Fruit fly (Drosophila melanogaster): ENCODE data around the gene MSAmiP.

Gene MSAmiP

dm6 chr3R:16871306-16871705 lies 24.8 kb downstream of the MSAmiP start:
- TF ChIP-seq Pif1B (GFP tag; optimal IDR thresholded peaks at IDR 0.05): no peak
- no peak for TF ChIP-seq CG13204 (GFP tag; optimal IDR thresholded peaks at IDR 0.05)
- TF ChIP-seq CG32121 (GFP tag; IDR thresholded peaks at IDR 0.05): no peak
- TF ChIP-seq Snoo (tag; optimal IDR thresholded peaks at IDR 0.05): no peak
- TF ChIP-seq CG15710 (tag; optimal IDR thresholded peaks at IDR 0.05): no peak

DNA sequence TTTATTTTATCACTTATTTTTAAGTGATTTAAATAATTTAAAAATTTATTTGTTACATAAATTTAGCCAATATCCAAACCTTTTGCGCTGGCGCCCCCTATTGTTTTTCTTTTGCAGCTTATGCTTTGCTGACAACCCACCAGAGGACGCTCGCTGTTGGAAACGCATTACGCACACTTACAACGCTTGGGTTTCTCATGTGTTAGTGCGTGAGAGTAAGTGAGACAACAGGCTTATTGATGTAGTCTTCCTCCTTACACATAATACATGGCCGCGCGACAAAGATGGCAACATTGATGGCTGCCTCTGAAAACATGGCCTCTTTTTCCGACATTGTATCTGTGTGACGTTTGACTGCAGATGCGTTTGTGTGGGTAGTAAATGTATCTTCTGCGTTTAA lies 26.8 kb downstream of the MSAmiP start:
- TF ChIP-seq CG15710 (tag; optimal IDR thresholded peaks at IDR 0.05) (peak; percentile 18), Pif1A (GFP tag; optimal IDR thresholded peaks at IDR 0.05) (peak; percentile 15), Snoo (tag; optimal IDR thresholded peaks at IDR 0.05) (peak; percentile 42), CG13204 (GFP tag; optimal IDR thresholded peaks at IDR 0.05) (no peak), CG8301 (tag; optimal IDR thresholded peaks at IDR 0.05) (no peak), D1 (tag; optimal IDR thresholded peaks at IDR 0.05) (peak; percentile 21), rn (GFP tag; IDR thresholded peaks at IDR 0.05) (peak; percentile 48; the same call in 1 of the 2 replicates), CG9948 (tag; optimal IDR thresholded peaks at IDR 0.05) (no peak), CG8159 (tag; optimal IDR thresholded peaks at IDR 0.05) (peak; percentile 31), CG4496 (GFP tag; IDR thresholded peaks at IDR 0.05) (no peak; the same call in 2 of the 3 replicates), fd96Ca (GFP tag; IDR thresholded peaks at IDR 0.05) (peak; percentile 39; the same call in 1 of the 3 replicates)

dm6 chr3R:16864983-16865382 lies 31.1 kb downstream of the MSAmiP start:
- TF ChIP-seq gl (tag; optimal IDR thresholded peaks at IDR 0.05) (no peak), CG9948 (tag; optimal IDR thresholded peaks at IDR 0.05) (no peak), fd96Ca (GFP tag; IDR thresholded peaks at IDR 0.05) (no peak), Pif1A (GFP tag; optimal IDR thresholded peaks at IDR 0.05) (no peak), CG32121 (GFP tag; IDR thresholded peaks at IDR 0.05) (no peak), CG4496 (GFP tag; IDR thresholded peaks at IDR 0.05) (no peak), EcR (GFP tag; optimal IDR thresholded peaks at IDR 0.05) (no peak), rn (GFP tag; IDR thresholded peaks at IDR 0.05) (no peak), Ets98B (GFP tag; IDR thresholded peaks at IDR 0.05) (no peak), Pif1B (GFP tag; optimal IDR thresholded peaks at IDR 0.05) (no peak), CG8159 (tag; optimal IDR thresholded peaks at IDR 0.05) (no peak), D1 (tag; optimal IDR thresholded peaks at IDR 0.05) (no peak), CG13204 (GFP tag; optimal IDR thresholded peaks at IDR 0.05) (no peak), CG8301 (tag; optimal IDR thresholded peaks at IDR 0.05) (no peak), CG10348 (GFP tag; IDR thresholded peaks at IDR 0.05) (no peak), CG34367 (tag; optimal IDR thresholded peaks at IDR 0.05) (no peak), CG15710 (tag; optimal IDR thresholded peaks at IDR 0.05) (no peak)

DNA sequence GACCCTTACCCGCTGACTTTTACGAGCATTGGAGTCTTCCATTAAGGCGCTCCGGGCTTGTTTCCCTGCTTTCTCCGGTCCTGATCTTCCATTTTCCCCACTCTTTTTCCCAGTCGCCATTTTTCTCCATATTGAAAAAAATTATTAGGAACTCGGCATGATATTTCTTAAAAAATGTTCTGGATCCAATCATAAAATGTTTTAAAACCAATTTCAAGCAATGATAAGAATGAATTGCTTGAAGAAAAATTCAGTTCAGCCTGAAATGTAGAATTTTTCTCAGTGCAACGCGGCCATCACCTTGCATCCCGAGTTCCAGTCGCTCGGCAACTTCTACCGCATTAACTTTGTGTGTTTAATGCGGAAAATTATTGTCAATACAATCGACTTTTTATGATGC lies 34.9 kb downstream of the MSAmiP start:
- TF ChIP-seq CG8301 (tag; optimal IDR thresholded peaks at IDR 0.05) (peak; percentile 27), CG17806 (tag; optimal IDR thresholded peaks at IDR 0.05) (no peak), CG9948 (tag; optimal IDR thresholded peaks at IDR 0.05) (peak; percentile 1), CG8159 (tag; optimal IDR thresholded peaks at IDR 0.05) (peak; percentile 61), CG14655 (GFP tag; optimal IDR thresholded peaks at IDR 0.05) (peak; percentile 33), Snoo (tag; optimal IDR thresholded peaks at IDR 0.05) (no peak), CG15710 (tag; optimal IDR thresholded peaks at IDR 0.05) (peak; percentile 43), CG12605 (GFP tag; IDR thresholded peaks at IDR 0.05) (no peak), Pif1A (GFP tag; optimal IDR thresholded peaks at IDR 0.05) (peak; percentile 4)

dm6 chr3R:16859659-16860058 lies 36.4 kb downstream of the MSAmiP start:
- TF ChIP-seq CG8301 (tag; optimal IDR thresholded peaks at IDR 0.05) (no peak), CG17806 (tag; optimal IDR thresholded peaks at IDR 0.05) (no peak), CG4496 (GFP tag; IDR thresholded peaks at IDR 0.05) (no peak), CG9948 (tag; optimal IDR thresholded peaks at IDR 0.05) (no peak), CG15710 (tag; optimal IDR thresholded peaks at IDR 0.05) (no peak), rn (GFP tag; IDR thresholded peaks at IDR 0.05) (no peak), Pif1A (GFP tag; optimal IDR thresholded peaks at IDR 0.05) (no peak), Pif1B (GFP tag; optimal IDR thresholded peaks at IDR 0.05) (no peak), Snoo (tag; optimal IDR thresholded peaks at IDR 0.05) (no peak), fd96Ca (GFP tag; IDR thresholded peaks at IDR 0.05) (no peak), CG10348 (GFP tag; IDR thresholded peaks at IDR 0.05) (no peak), CG32121 (GFP tag; IDR thresholded peaks at IDR 0.05) (no peak)

- TF ChIP-seq CG10348 (GFP tag; IDR thresholded peaks at IDR 0.05): no peak
- TF ChIP-seq CG15710 (tag; optimal IDR thresholded peaks at IDR 0.05): no peak
- no peak for TF ChIP-seq CG4496 (GFP tag; IDR thresholded peaks at IDR 0.05)
- TF ChIP-seq Pif1B (GFP tag; optimal IDR thresholded peaks at IDR 0.05): no peak
- TF ChIP-seq CG17806 (tag; optimal IDR thresholded peaks at IDR 0.05): no peak
- no peak for TF ChIP-seq Ets98B (GFP tag; IDR thresholded peaks at IDR 0.05)
These were observed 38.8 kb downstream of the MSAmiP start for dm6 chr3R:16857029-16858027.
